Worm (Caenorhabditis elegans): ENCODE results near the gene C44B12.6.
A peak's percentile ranks its signal among the peaks of the same experiment; 100 is the strongest.

The C44B12.6 gene

ce11 chrIV:1097153-1097552 lies 39.4 kb downstream of the C44B12.6 start, which contains the start of gene cox-18:
TSS of gene cox-18 (plus strand) at chrIV:1097453.
- no peak for TF ChIP-seq tbx-2 (tag; optimal IDR thresholded peaks at IDR 0.05)
- TF ChIP-seq lin-39 (tag; optimal IDR thresholded peaks at IDR 0.05), result no peak
- no peak for TF ChIP-seq nhr-90 (tag; optimal IDR thresholded peaks at IDR 0.05; ENCODE audit: poor library complexity)
- TF ChIP-seq isw-1 (GFP tag; IDR thresholded peaks at IDR 0.05), result no peak
- TF ChIP-seq nhr-47 (tag; optimal IDR thresholded peaks at IDR 0.05), result no peak
- TF ChIP-seq vab-15 (tag; optimal IDR thresholded peaks at IDR 0.05), result no peak
- TF ChIP-seq lsy-2 (tag; optimal IDR thresholded peaks at IDR 0.05), result no peak
- no peak for TF ChIP-seq ces-1 (GFP tag; optimal IDR thresholded peaks at IDR 0.05)
- no peak for TF ChIP-seq ceh-82 (tag; optimal IDR thresholded peaks at IDR 0.05)
- no peak for TF ChIP-seq fkh-10 (GFP tag; optimal IDR thresholded peaks at IDR 0.05)
- no peak for TF ChIP-seq xbp-1 (tag; optimal IDR thresholded peaks at IDR 0.05)
- TF ChIP-seq nhr-84 (tag; optimal IDR thresholded peaks at IDR 0.05), result no peak
- no peak for TF ChIP-seq zip-4 (GFP tag; optimal IDR thresholded peaks at IDR 0.05)
- no peak for TF ChIP-seq nhr-237 (tag; optimal IDR thresholded peaks at IDR 0.05)
- no peak for TF ChIP-seq ceh-63 (GFP tag; optimal IDR thresholded peaks at IDR 0.05)

- TF ChIP-seq blmp-1 (tag; optimal IDR thresholded peaks at IDR 0.05) (no peak), jun-1 (tag; optimal IDR thresholded peaks at IDR 0.05) (no peak), fkh-4 (tag; optimal IDR thresholded peaks at IDR 0.05; ENCODE audit: borderline replicate concordance) (no peak), aly-2 (tag; optimal IDR thresholded peaks at IDR 0.05) (no peak), pag-3 (tag; optimal IDR thresholded peaks at IDR 0.05; ENCODE audit: borderline replicate concordance, insufficient read depth) (no peak), ceh-82 (tag; optimal IDR thresholded peaks at IDR 0.05) (no peak), fkh-8 (tag; optimal IDR thresholded peaks at IDR 0.05) (no peak), ceh-90 (tag; optimal IDR thresholded peaks at IDR 0.05) (no peak), fkh-10 (GFP tag; optimal IDR thresholded peaks at IDR 0.05) (no peak), zag-1 (tag; optimal IDR thresholded peaks at IDR 0.05) (no peak)
These were observed 40.4 kb downstream of the C44B12.6 start for ce11 chrIV:1096154-1096553.

- peak; percentile 91 for TF ChIP-seq mef-2 (tag; optimal IDR thresholded peaks at IDR 0.05)
- peak; percentile 98 for TF ChIP-seq mab-9 (GFP tag; IDR thresholded peaks at IDR 0.05)
- no peak for TF ChIP-seq hlh-17 (GFP tag; optimal IDR thresholded peaks at IDR 0.05; ENCODE audit: borderline replicate concordance)
- peak; percentile 98 for TF ChIP-seq lin-39 (tag; optimal IDR thresholded peaks at IDR 0.05)
- peak; percentile 95 to 99 (median 99) for TF ChIP-seq ceh-82 (tag; optimal IDR thresholded peaks at IDR 0.05)
- TF ChIP-seq lin-13 (GFP tag; optimal IDR thresholded peaks at IDR 0.05), result peak; percentile 96
- peak; percentile 98 for TF ChIP-seq jun-1 (tag; optimal IDR thresholded peaks at IDR 0.05)
- peak; percentile 99 for TF ChIP-seq swsn-7 (tag; optimal IDR thresholded peaks at IDR 0.05)
- peak; percentile 92 for TF ChIP-seq hpl-2 (GFP tag; optimal IDR thresholded peaks at IDR 0.05)
- TF ChIP-seq egl-27 (tag; optimal IDR thresholded peaks at IDR 0.05), result peak in 1 of 2 experiments; percentile 22
- TF ChIP-seq lir-3 (tag; optimal IDR thresholded peaks at IDR 0.05; ENCODE audit: poor library complexity), result no peak
- peak; percentile 92 for TF ChIP-seq sox-4 (tag; optimal IDR thresholded peaks at IDR 0.05)
- TF ChIP-seq grh-1 (GFP tag; IDR thresholded peaks at IDR 0.05), result peak; percentile 99
- TF ChIP-seq unc-62 (GFP tag; optimal IDR thresholded peaks at IDR 0.05), result peak; percentile 20
- TF ChIP-seq nhr-84 (tag; optimal IDR thresholded peaks at IDR 0.05), result peak; percentile 24
- TF ChIP-seq rnt-1 (tag; optimal IDR thresholded peaks at IDR 0.05), result peak; percentile 97
- TF ChIP-seq zag-1 (tag; optimal IDR thresholded peaks at IDR 0.05), result peak; percentile 62
- TF ChIP-seq nhr-90 (tag; optimal IDR thresholded peaks at IDR 0.05; ENCODE audit: poor library complexity), result peak; percentile 97
- TF ChIP-seq lin-15B (tag; optimal IDR thresholded peaks at IDR 0.05), result peak; percentile 92
- peak; percentile 99 for TF ChIP-seq nhr-47 (tag; optimal IDR thresholded peaks at IDR 0.05)
- TF ChIP-seq efl-1 (optimal IDR thresholded peaks at IDR 0.05), result peak; percentile 96 to 97
- TF ChIP-seq efl-1 (GFP tag; optimal IDR thresholded peaks at IDR 0.05 in 1 of 2), result peak; percentile 88 to 99
- TF ChIP-seq snpc-4 (tag; optimal IDR thresholded peaks at IDR 0.05), result peak; percentile 90
- TF ChIP-seq ceh-88 (GFP tag; IDR thresholded peaks at IDR 0.05), result peak; percentile 97
- TF ChIP-seq irx-1 (tag; optimal IDR thresholded peaks at IDR 0.05), result peak; percentile 97
- peak; percentile 90 to 92 (median 90) for TF ChIP-seq dpl-1 (GFP tag; optimal IDR thresholded peaks at IDR 0.05)
- peak; percentile 60 for TF ChIP-seq aha-1 (tag; optimal IDR thresholded peaks at IDR 0.05)
- TF ChIP-seq tlp-1 (tag; optimal IDR thresholded peaks at IDR 0.05), result no peak
- TF ChIP-seq ama-1 (optimal IDR thresholded peaks at IDR 0.05), result peak; percentile 81
- TF ChIP-seq nhr-85 (tag), result peak; percentile 98
- peak; percentile 92 for TF ChIP-seq nhr-11 (tag; optimal IDR thresholded peaks at IDR 0.05)
- TF ChIP-seq nhr-71 (tag; optimal IDR thresholded peaks at IDR 0.05), result peak; percentile 98
- no peak for TF ChIP-seq ces-1 (GFP tag; optimal IDR thresholded peaks at IDR 0.05)
These were observed 42.5 kb downstream of the C44B12.6 start, which contains the start of the genes cct-8 and Y55F3AR.2 for ce11 chrIV:1093870-1094564. TSS of gene cct-8 (minus strand) at chrIV:1093920. TSS of gene Y55F3AR.2 (plus strand) at chrIV:1094541.

Data from whole organism, L1 larva.